Worm (Caenorhabditis elegans) whole organism, late embryonic: ENCODE measurements around the gene dnj-13.

Experiments
- ceh-48 ChIP-seq: sonication (generic microtip); optimal IDR thresholded peaks from 2 replicates; lab custom pipeline; 2016; ENCODE audit warnings: missing genetic modification characterization, inconsistent platforms, missing compliant biosample characterization
- dmd-4 ChIP-seq: sonication (generic microtip); optimal IDR thresholded peaks from 2 replicates; lab custom pipeline; 2016; ENCODE audit warnings: borderline replicate concordance, missing genetic modification characterization, missing compliant biosample characterization
- elt-2 ChIP-seq: sonication (generic microtip); optimal IDR thresholded peaks from 2 replicates; lab custom pipeline; 2016; ENCODE audit warnings: missing genetic modification reagents, missing genetic modification characterization, missing compliant biosample characterization
- ets-4 ChIP-seq: sonication (generic microtip); optimal IDR thresholded peaks from 2 replicates; lab custom pipeline; 2016; ENCODE audit warnings: missing genetic modification characterization, missing compliant biosample characterization
- hlh-15 ChIP-seq: sonication (generic microtip); optimal IDR thresholded peaks from 2 replicates; lab custom pipeline; 2016; ENCODE audit warnings: missing genetic modification characterization, missing compliant biosample characterization
- hlh-30 ChIP-seq: sonication (generic microtip); optimal IDR thresholded peaks from 2 replicates; lab custom pipeline; 2017; ENCODE audit warnings: antibody characterized with exemption, missing genetic modification characterization, missing compliant biosample characterization; ENCODE audit not compliant: insufficient read depth
- lim-6 ChIP-seq: sonication (generic microtip); optimal IDR thresholded peaks from 2 replicates; lab custom pipeline; 2016; ENCODE audit warnings: missing genetic modification characterization, missing compliant biosample characterization
- madf-2 ChIP-seq: sonication (generic microtip); optimal IDR thresholded peaks from 2 replicates; lab custom pipeline; 2017; ENCODE audit warnings: missing genetic modification characterization, missing compliant biosample characterization
- nfya-1 ChIP-seq: sonication (generic microtip); optimal IDR thresholded peaks from 2 replicates; lab custom pipeline; 2017; ENCODE audit warnings: missing genetic modification characterization, mild to moderate bottlenecking, missing compliant biosample characterization, antibody characterized with exemption, moderate library complexity
- nhr-11 ChIP-seq: fragments of 150-350 bp; optimal IDR thresholded peaks from 2 replicates; lab custom pipeline; 2014; ENCODE audit warnings: missing biosample characterization, missing genetic modification characterization
- pha-4 ChIP-seq: fragments of 150-350 bp; optimal IDR thresholded peaks from 2 replicates; lab custom pipeline; 2018; ENCODE audit warnings: missing biosample characterization, missing genetic modification reagents, missing genetic modification characterization
- sox-4 ChIP-seq: sonication (generic microtip); optimal IDR thresholded peaks from 2 replicates; lab custom pipeline; 2017; ENCODE audit warnings: mild to moderate bottlenecking, missing genetic modification characterization, inconsistent platforms, missing compliant biosample characterization
- syd-9 ChIP-seq: sonication (generic microtip); optimal IDR thresholded peaks from 2 replicates; lab custom pipeline; 2016; ENCODE audit warnings: mild to moderate bottlenecking, missing genetic modification characterization, moderate library complexity, missing compliant biosample characterization

- no peak for TF ChIP-seq nfya-1
- TF ChIP-seq ets-4 = no peak
- no peak for TF ChIP-seq madf-2 (tag; lab: Kevin White, UChicago)
- no peak for TF ChIP-seq hlh-15 (tag; lab: Kevin White, UChicago)
- no peak for TF ChIP-seq pha-4 (tag; lab: Kevin White, UChicago)
- no peak for TF ChIP-seq hlh-30
- TF ChIP-seq syd-9 (tag; lab: Kevin White, UChicago) = no peak
- TF ChIP-seq nhr-11 = no peak
- TF ChIP-seq ceh-48 (tag; lab: Kevin White, UChicago) = no peak
- no peak for TF ChIP-seq dmd-4
- TF ChIP-seq elt-2 = no peak
- TF ChIP-seq sox-4 (tag; lab: Kevin White, UChicago) = no peak
- TF ChIP-seq lim-6 (tag; lab: Kevin White, UChicago) = no peak
Observed at ce11 chrII:11501956-11502355, 43.5 kb upstream of the dnj-13 start.
